Worm (Caenorhabditis elegans) whole organism, young adult: Measurements from ENCODE around the gene cup-15.

Experiments
- B0019.2 ChIP-seq: fragments of 200-800 bp; sonication (Bioruptor generic); conservative IDR thresholded peaks from 2 replicates; pipeline ENCODE4 v1.3.6; 2022; ENCODE audit warnings: missing genetic modification reagents, missing genetic modification characterization, missing compliant biosample characterization
- D2030.7 ChIP-seq: fragments of 200-800 bp; sonication (Bioruptor generic); IDR thresholded peaks from 2 replicates; pipeline ENCODE4 v1.3.6; 2022; ENCODE audit warnings: missing genetic modification reagents, missing genetic modification characterization, missing compliant biosample characterization
- F10E7.11 ChIP-seq: sonication (generic microtip); optimal IDR thresholded peaks from 2 replicates; lab custom pipeline; 2017; ENCODE audit warnings: mild to moderate bottlenecking, missing genetic modification characterization, moderate library complexity, missing compliant biosample characterization
- F57A8.1 ChIP-seq: fragments of 200-800 bp; sonication (Bioruptor generic); optimal IDR thresholded peaks from 2 replicates; lab custom pipeline; 2018; ENCODE audit warnings: mild to moderate bottlenecking, missing genetic modification characterization, moderate library complexity, missing compliant biosample characterization
- T26A5.8 ChIP-seq: sonication (generic microtip); optimal IDR thresholded peaks from 2 replicates; lab custom pipeline; 2016; ENCODE audit warnings: missing genetic modification characterization, missing compliant biosample characterization
- aptf-2 ChIP-seq: fragments of 200-800 bp; sonication (Bioruptor generic); conservative IDR thresholded peaks from 2 replicates; pipeline ENCODE4 v1.3.6; 2022; ENCODE audit warnings: missing genetic modification reagents, missing genetic modification characterization, missing compliant biosample characterization
- athp-1 ChIP-seq: sonication (generic microtip); optimal IDR thresholded peaks from 2 replicates; lab custom pipeline; 2017; ENCODE audit warnings: mild to moderate bottlenecking, missing genetic modification characterization, missing compliant biosample characterization
- attf-5 ChIP-seq: fragments of 200-800 bp; sonication (Bioruptor generic); optimal IDR thresholded peaks from 2 replicates; lab custom pipeline; 2018; ENCODE audit warnings: mild to moderate bottlenecking, missing genetic modification characterization, missing compliant biosample characterization
- bed-2 ChIP-seq: fragments of 200-800 bp; sonication (Bioruptor generic); IDR thresholded peaks from 2 replicates; pipeline ENCODE4 v1.3.6; 2022; ENCODE audit warnings: missing genetic modification reagents, missing genetic modification characterization, missing compliant biosample characterization
- ceh-58 ChIP-seq: fragments of 200-800 bp; sonication (Bioruptor generic); IDR thresholded peaks from 2 replicates; pipeline ENCODE4 v1.3.6; 2022; ENCODE audit warnings: missing genetic modification characterization, missing compliant biosample characterization
- efl-1 ChIP-seq: fragments of 150-350 bp; optimal IDR thresholded peaks from 2 replicates; lab custom pipeline; 2014; ENCODE audit warnings: missing biosample characterization, missing genetic modification reagents, missing genetic modification characterization
- ekl-4 ChIP-seq: fragments of 200-800 bp; sonication (Bioruptor generic); IDR thresholded peaks from 2 replicates; pipeline ENCODE4 v1.3.6; 2022; ENCODE audit warnings: missing genetic modification reagents, missing genetic modification characterization, missing compliant biosample characterization
- him-1 ChIP-seq: sonication (generic microtip); optimal IDR thresholded peaks from 2 replicates; lab custom pipeline; 2016; ENCODE audit warnings: missing genotype, missing genetic modification reagents, missing genetic modification characterization, missing compliant biosample characterization
- hlh-26 ChIP-seq: fragments of 200-800 bp; sonication (Bioruptor generic); conservative IDR thresholded peaks from 2 replicates; pipeline ENCODE4 v1.3.6; 2022; ENCODE audit warnings: missing genetic modification reagents, missing genetic modification characterization, missing compliant biosample characterization
- hmg-20 ChIP-seq: fragments of 200-800 bp; sonication (Bioruptor generic); IDR thresholded peaks from 2 replicates; pipeline ENCODE4 v1.3.6; 2022; ENCODE audit warnings: missing genetic modification reagents, missing genetic modification characterization, missing compliant biosample characterization
- hsf-1 ChIP-seq: fragments of 200-800 bp; sonication (Bioruptor generic); IDR thresholded peaks from 2 replicates; pipeline ENCODE4 v1.3.6; 2022; ENCODE audit warnings: missing genetic modification reagents, missing genetic modification characterization, missing compliant biosample characterization
- lag-1 ChIP-seq: fragments of 200-800 bp; sonication (Bioruptor generic); IDR thresholded peaks from 2 replicates; pipeline ENCODE4 v1.3.6; 2022; ENCODE audit warnings: missing genetic modification reagents, missing genetic modification characterization, missing compliant biosample characterization
- let-526 ChIP-seq: fragments of 200-800 bp; sonication (Bioruptor generic); IDR thresholded peaks from 2 replicates; pipeline ENCODE4 v1.3.6; 2022; ENCODE audit warnings: missing genetic modification reagents, missing genetic modification characterization, missing compliant biosample characterization
- lin-40 ChIP-seq: sonication (generic microtip); optimal IDR thresholded peaks from 2 replicates; lab custom pipeline; 2016; ENCODE audit warnings: missing genetic modification characterization, mild to moderate bottlenecking, missing compliant biosample characterization, missing genotype, missing genetic modification reagents
- lin-54 ChIP-seq: fragments of 200-800 bp; sonication (Bioruptor generic); optimal IDR thresholded peaks from 2 replicates; lab custom pipeline; 2018; ENCODE audit warnings: mild to moderate bottlenecking, missing genetic modification characterization, missing compliant biosample characterization
- lsy-27 ChIP-seq: sonication (generic microtip); optimal IDR thresholded peaks from 2 replicates; lab custom pipeline; 2017; ENCODE audit warnings: missing genetic modification characterization, mild to moderate bottlenecking, missing compliant biosample characterization, antibody characterized with exemption, missing genotype, borderline replicate concordance; ENCODE audit not compliant: insufficient read depth
- madf-3 ChIP-seq: fragments of 200-800 bp; sonication (Bioruptor generic); IDR thresholded peaks from 2 replicates; pipeline ENCODE4 v1.3.6; 2022; ENCODE audit warnings: missing genetic modification reagents, missing genetic modification characterization, missing compliant biosample characterization
- mcd-1 ChIP-seq: fragments of 200-800 bp; sonication (Bioruptor generic); IDR thresholded peaks from 2 replicates; pipeline ENCODE4 v1.3.6; 2022; ENCODE audit warnings: missing genetic modification reagents, missing genetic modification characterization, missing compliant biosample characterization
- nfya-2 ChIP-seq: fragments of 200-800 bp; sonication (Bioruptor generic); IDR thresholded peaks from 2 replicates; pipeline ENCODE4 v1.3.6; 2022; ENCODE audit warnings: missing genetic modification reagents, missing genetic modification characterization, missing compliant biosample characterization
- rec-8 ChIP-seq, 2 experiments: sonication (generic microtip); optimal IDR thresholded peaks; 2 replicates each; lab custom pipeline; 2016; ENCODE audit warnings: mild to moderate bottlenecking in 2 of 2, missing genetic modification characterization in 2 of 2, missing genetic modification reagents in 2 of 2, missing genotype in 2 of 2, missing biosample characterization in 1 of 2, missing compliant biosample characterization in 1 of 2, moderate library complexity in 1 of 2
- repo-1 ChIP-seq: sonication (generic microtip); optimal IDR thresholded peaks from 2 replicates; lab custom pipeline; 2017; ENCODE audit warnings: mild to moderate bottlenecking, missing genetic modification characterization, missing compliant biosample characterization
- rpc-1 ChIP-seq, 2 experiments: fragments of 150-350 bp in 1 of 2; sonication (generic microtip) in 1 of 2; optimal IDR thresholded peaks; 2 replicates each; lab custom pipeline; 2014 to 2018; ENCODE audit warnings: missing biosample characterization in 1 of 2, missing genetic modification characterization in 1 of 2, missing genetic modification reagents in 1 of 2, missing genotype in 1 of 2
- snpc-3.4 ChIP-seq: sonication (generic microtip); optimal IDR thresholded peaks from 2 replicates; lab custom pipeline; 2017; ENCODE audit warnings: missing genetic modification characterization, mild to moderate bottlenecking, missing compliant biosample characterization, antibody characterized with exemption, moderate library complexity, missing genotype, missing genetic modification reagents
- sptf-2 ChIP-seq: fragments of 200-800 bp; sonication (Bioruptor generic); optimal IDR thresholded peaks from 2 replicates; lab custom pipeline; 2018; ENCODE audit warnings: mild to moderate bottlenecking, missing genetic modification characterization, missing compliant biosample characterization
- tbx-9 ChIP-seq: sonication (generic microtip); optimal IDR thresholded peaks from 2 replicates; lab custom pipeline; 2016; ENCODE audit warnings: borderline replicate concordance, missing genetic modification characterization, inconsistent platforms, missing compliant biosample characterization
- ztf-18 ChIP-seq: sonication (generic microtip); optimal IDR thresholded peaks from 2 replicates; lab custom pipeline; 2016; ENCODE audit warnings: missing genotype, mild to moderate bottlenecking, missing genetic modification characterization, missing compliant biosample characterization
- ztf-22 ChIP-seq: fragments of 200-800 bp; sonication (Bioruptor generic); optimal IDR thresholded peaks from 2 replicates; lab custom pipeline; 2018; ENCODE audit warnings: mild to moderate bottlenecking, missing genetic modification characterization, moderate library complexity, missing compliant biosample characterization
- ztf-25 ChIP-seq: fragments of 200-800 bp; sonication (Bioruptor generic); IDR thresholded peaks from 2 replicates; pipeline ENCODE4 v1.3.6; 2022; ENCODE audit warnings: missing genetic modification reagents, missing genetic modification characterization, missing compliant biosample characterization
- ztf-6 ChIP-seq: fragments of 200-800 bp; sonication (Bioruptor generic); IDR thresholded peaks from 2 replicates; pipeline ENCODE4 v1.3.6; 2022; ENCODE audit warnings: missing genetic modification reagents, missing genetic modification characterization, missing compliant biosample characterization

The cup-15 gene

DNA sequence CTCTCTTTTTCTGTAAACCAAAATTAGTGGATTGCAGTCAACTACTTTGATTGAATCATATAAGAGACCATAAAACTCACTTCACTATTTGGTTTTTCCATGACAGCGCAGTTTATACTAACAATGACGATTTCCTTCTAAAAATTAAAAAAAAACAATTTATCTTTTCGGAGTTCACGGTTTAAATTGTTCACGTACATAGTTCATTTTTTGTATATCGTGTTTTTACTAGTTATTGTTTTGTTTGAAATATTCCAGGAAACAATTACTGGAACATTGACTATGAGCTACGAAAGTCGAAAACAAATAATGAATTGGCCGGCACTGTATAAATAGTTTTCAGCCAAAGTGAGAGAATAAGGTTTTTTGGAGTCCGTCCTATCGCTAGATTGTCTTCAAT is 39.9 kb downstream of the cup-15 start, which contains the start of gene lido-17:
Gene lido-17, minus strand, starts transcription at position 101 of the 400 bp plus-strand sequence.
- no peak for TF ChIP-seq T26A5.8
- TF ChIP-seq, all 124 proteins: peak for 0

DNA sequence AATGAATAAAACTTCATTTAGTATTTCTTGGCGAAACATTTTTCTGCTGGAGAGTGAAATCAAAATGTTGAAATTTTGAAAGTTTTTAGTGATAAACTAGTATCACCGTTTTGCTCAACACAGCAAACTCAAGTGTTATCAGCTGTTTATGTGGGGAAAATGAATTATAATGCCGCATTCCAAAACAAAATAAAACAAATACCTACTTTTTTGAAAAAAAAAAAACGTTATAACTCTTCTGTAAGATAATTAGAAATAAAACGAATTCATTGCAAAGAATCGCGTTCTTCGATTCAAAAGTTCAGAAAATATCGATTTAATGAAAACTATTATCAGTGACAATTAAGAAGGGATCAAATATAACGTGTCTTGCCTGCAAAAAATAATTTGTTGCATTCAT is 44.7 kb downstream of the cup-15 start, which contains the start of gene Y51B9A.9:
Gene Y51B9A.9, minus strand, starts transcription at position 101 of the 400 bp plus-strand sequence.
- TF ChIP-seq efl-1 (GFP tag; lab: Kevin White, UChicago) (no peak), tbx-9 (tag; lab: Kevin White, UChicago) (no peak), repo-1 (tag; lab: Kevin White, UChicago) (no peak), ztf-25 (no peak), ztf-22 (GFP tag; lab: Kevin White, UChicago) (no peak), F57A8.1 (no peak), D2030.7 (GFP tag; lab: Robert Waterston, UW) (no peak), snpc-3.4 (tag; lab: Kevin White, UChicago) (no peak), madf-3 (GFP tag; lab: Robert Waterston, UW) (no peak), ekl-4 (GFP tag; lab: Robert Waterston, UW) (no peak), mcd-1 (no peak), ceh-58 (GFP tag; lab: Robert Waterston, UW) (no peak), hsf-1 (GFP tag; lab: Robert Waterston, UW) (no peak), lin-54 (GFP tag; lab: Kevin White, UChicago) (no peak), lin-40 (tag; lab: Kevin White, UChicago) (no peak), F10E7.11 (tag; lab: Kevin White, UChicago) (no peak), athp-1 (tag; lab: Kevin White, UChicago) (no peak)

ce11 chrII:9398370-9398901 is 45.6 kb downstream of the cup-15 start, which contains the start of the genes Y51B9A.14 and Y51B9A.8:
Gene Y51B9A.14, minus strand, starts transcription at chrII:9398470.
Gene Y51B9A.8, plus strand, starts transcription at chrII:9398851.
- TF ChIP-seq bed-2 (GFP tag; lab: Robert Waterston, UW) (no peak), let-526 (no peak), rpc-1 (optimal IDR thresholded peaks at IDR 0.05; lab: Kevin White, UChicago) (no peak), rpc-1 (tag; optimal IDR thresholded peaks at IDR 0.05; lab: Kevin White, UChicago) (no peak), T26A5.8 (no peak)

DNA sequence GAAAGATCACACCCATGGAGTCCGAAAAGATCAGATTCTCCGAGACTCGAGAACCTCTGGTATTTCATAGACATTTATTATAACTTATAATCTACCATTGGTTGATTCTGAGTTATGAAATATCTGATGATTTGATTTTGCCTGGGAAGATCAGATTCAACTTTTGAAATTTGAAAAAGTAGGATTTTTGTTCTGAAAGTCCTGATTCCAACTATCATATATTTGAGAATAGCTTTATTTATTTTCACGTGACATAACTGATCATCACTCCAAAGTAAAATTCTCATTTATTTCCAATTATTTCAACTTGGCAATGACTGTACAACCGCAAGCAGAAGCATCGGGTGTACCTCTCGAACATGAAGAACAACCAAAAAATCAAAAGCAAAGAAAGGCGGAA is 46.9 kb downstream of the cup-15 start, which contains the start of gene Y51B9A.7:
Gene Y51B9A.7, plus strand, starts transcription at position 301 of the 400 bp plus-strand sequence.
- TF ChIP-seq rec-8 (tag; optimal IDR thresholded peaks at IDR 0.05; lab: Kevin White, UChicago) (no peak), him-1 (tag; lab: Kevin White, UChicago) (no peak), ztf-18 (tag; lab: Kevin White, UChicago) (no peak), sptf-2 (GFP tag; lab: Kevin White, UChicago) (no peak), ztf-6 (GFP tag; lab: Robert Waterston, UW) (no peak), B0019.2 (GFP tag; lab: Robert Waterston, UW) (no peak), T26A5.8 (no peak), lag-1 (GFP tag; lab: Robert Waterston, UW) (no peak), lsy-27 (tag; lab: Kevin White, UChicago) (no peak)

DNA sequence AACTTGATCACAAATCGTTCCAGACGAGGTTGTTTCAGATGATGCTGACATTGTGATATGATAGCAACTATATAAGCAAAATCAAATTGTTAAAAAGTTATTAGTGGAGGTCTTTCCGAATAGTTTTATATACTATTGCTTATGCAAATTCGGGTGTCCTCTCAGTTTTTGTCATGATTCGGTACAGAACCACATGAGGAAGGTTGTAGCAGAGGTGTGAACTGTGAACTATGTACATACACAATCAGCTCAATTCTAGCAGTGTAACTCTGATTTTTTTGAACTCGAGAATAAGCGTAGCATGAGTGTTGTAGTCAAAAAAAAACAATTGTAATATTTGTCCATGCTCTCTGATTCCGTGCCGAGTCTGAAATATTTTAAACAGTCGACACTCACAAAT is 50.3 kb downstream of the cup-15 start, which contains the start of gene Y51B9A.6:
Gene Y51B9A.6, minus strand, starts transcription at position 101 of the 400 bp plus-strand sequence.
- TF ChIP-seq hlh-26 (GFP tag; lab: Robert Waterston, UW) = no peak
- no peak for TF ChIP-seq T26A5.8
- no peak for TF ChIP-seq hmg-20 (GFP tag; lab: Robert Waterston, UW)
- no peak for TF ChIP-seq nfya-2
- TF ChIP-seq aptf-2 = no peak
- no peak for TF ChIP-seq attf-5 (GFP tag; lab: Kevin White, UChicago)
